Fruit fly (Drosophila melanogaster) whole organism, embryonic: Measurements from ENCODE around the gene CG12948.

Experiments
- C15 ChIP-seq: fragments of 200-800 bp; sonication (Bioruptor generic); IDR thresholded peaks from 3 replicates; pipeline ENCODE4 v1.3.6; 2022; ENCODE audit warnings: missing biosample characterization, missing genetic modification characterization
- CG10274 ChIP-seq: fragments of 200-800 bp; sonication (Bioruptor generic); optimal IDR thresholded peaks from 3 replicates; lab custom pipeline; 2017; ENCODE audit warnings: missing biosample characterization, mild to moderate bottlenecking, missing genetic modification characterization
- CG11504 ChIP-seq: fragments of 200-800 bp; sonication (Bioruptor generic); optimal IDR thresholded peaks from 3 replicates; lab custom pipeline; 2019; ENCODE audit warnings: missing biosample characterization, mild to moderate bottlenecking, missing genetic modification characterization, moderate library complexity
- CG11560 ChIP-seq: fragments of 200-800 bp; sonication (Bioruptor generic); IDR thresholded peaks from 3 replicates; pipeline ENCODE4 v1.3.6; 2022; ENCODE audit warnings: missing biosample characterization, missing genetic modification characterization
- CG12155 ChIP-seq: fragments of 200-800 bp; sonication (Bioruptor generic); optimal IDR thresholded peaks from 3 replicates; lab custom pipeline; 2016; ENCODE audit warnings: missing biosample characterization, missing genetic modification characterization
- CG13894 ChIP-seq: fragments of 200-800 bp; sonication (Bioruptor generic); optimal IDR thresholded peaks from 3 replicates; lab custom pipeline; 2018; ENCODE audit warnings: missing biosample characterization, mild to moderate bottlenecking, missing genetic modification characterization, moderate library complexity
- CG14441 ChIP-seq: fragments of 200-800 bp; sonication (Bioruptor generic); IDR thresholded peaks from 2 replicates; pipeline ENCODE4 v1.3.6; 2022; ENCODE audit warnings: missing biosample characterization, missing genetic modification characterization
- CG15269 ChIP-seq: fragments of 200-800 bp; sonication (Bioruptor generic); optimal IDR thresholded peaks from 2 replicates; lab custom pipeline; 2018; ENCODE audit warnings: missing biosample characterization, mild to moderate bottlenecking, missing genetic modification characterization, moderate library complexity
- CG1602 ChIP-seq: fragments of 200-800 bp; sonication (Bioruptor generic); optimal IDR thresholded peaks from 3 replicates; lab custom pipeline; 2016; ENCODE audit warnings: missing biosample characterization, missing genetic modification characterization
- CG16815 ChIP-seq: fragments of 200-800 bp; sonication (Bioruptor generic); optimal IDR thresholded peaks from 3 replicates; lab custom pipeline; 2017; ENCODE audit warnings: missing biosample characterization, mild to moderate bottlenecking, missing genetic modification characterization
- CG17359 ChIP-seq: fragments of 200-800 bp; sonication (Bioruptor generic); optimal IDR thresholded peaks from 3 replicates; lab custom pipeline; 2018; ENCODE audit warnings: missing biosample characterization, mild to moderate bottlenecking, missing genetic modification characterization, moderate library complexity
- CG17385 ChIP-seq: fragments of 200-800 bp; sonication (Bioruptor generic); optimal IDR thresholded peaks from 3 replicates; lab custom pipeline; 2018; ENCODE audit warnings: missing biosample characterization, mild to moderate bottlenecking, missing genetic modification characterization
- CG2199 ChIP-seq: fragments of 200-800 bp; sonication (Bioruptor generic); IDR thresholded peaks from 3 replicates; pipeline ENCODE4 v1.3.6; 2022; ENCODE audit warnings: missing biosample characterization, missing genetic modification characterization
- CG2712 ChIP-seq: fragments of 200-800 bp; optimal IDR thresholded peaks from 3 replicates; lab custom pipeline; 2019; ENCODE audit warnings: missing biosample characterization, mild to moderate bottlenecking, missing genetic modification characterization, moderate library complexity
- CG2875 ChIP-seq: fragments of 200-800 bp; sonication (Bioruptor generic); optimal IDR thresholded peaks from 2 replicates; lab custom pipeline; 2017; ENCODE audit warnings: missing biosample characterization, mild to moderate bottlenecking, missing genetic modification characterization, missing genetic modification reagents
- CG3726 ChIP-seq: fragments of 200-800 bp; sonication (Bioruptor generic); IDR thresholded peaks from 3 replicates; pipeline ENCODE4, ENCODE4 v1.3.6; 2022; ENCODE audit warnings: missing biosample characterization, missing genetic modification characterization
- CG4707 ChIP-seq: fragments of 200-800 bp; sonication (Bioruptor generic); optimal IDR thresholded peaks from 2 replicates; lab custom pipeline; 2018; ENCODE audit warnings: missing biosample characterization, mild to moderate bottlenecking, missing genetic modification characterization, moderate library complexity
- CG8765 ChIP-seq: fragments of 200-800 bp; sonication (Bioruptor generic); IDR thresholded peaks from 2 replicates; pipeline ENCODE4 v1.3.6; 2022; ENCODE audit warnings: missing biosample characterization, missing genetic modification characterization
- CG9932 ChIP-seq: fragments of 200-800 bp; sonication (Bioruptor generic); IDR thresholded peaks from 2 replicates; pipeline ENCODE4 v1.3.6; 2022; ENCODE audit warnings: missing biosample characterization, missing genetic modification characterization
- D19A ChIP-seq: fragments of 200-800 bp; optimal IDR thresholded peaks from 3 replicates; lab custom pipeline; 2019; ENCODE audit warnings: missing biosample characterization, mild to moderate bottlenecking, missing genetic modification characterization, moderate library complexity
- Dbx ChIP-seq: fragments of 200-800 bp; sonication (Bioruptor generic); IDR thresholded peaks from 3 replicates; pipeline ENCODE4 v1.3.6; 2022; ENCODE audit warnings: missing biosample characterization, missing genetic modification characterization
- Deaf1 ChIP-seq: fragments of 200-800 bp; optimal IDR thresholded peaks from 3 replicates; lab custom pipeline; 2019; ENCODE audit warnings: missing biosample characterization, mild to moderate bottlenecking, missing genetic modification characterization, moderate library complexity
- Dll ChIP-seq: fragments of 200-800 bp; sonication (Bioruptor generic); IDR thresholded peaks from 4 replicates; pipeline ENCODE4 v1.3.6; 2022; ENCODE audit warnings: missing biosample characterization, missing genetic modification characterization; ENCODE audit not compliant: partially characterized antibody
- HLHmδ ChIP-seq: fragments of 200-800 bp; sonication (Bioruptor generic); optimal IDR thresholded peaks from 2 replicates; lab custom pipeline; 2018; ENCODE audit warnings: missing biosample characterization, mild to moderate bottlenecking, missing genetic modification characterization, moderate library complexity
- Jarid2 ChIP-seq: fragments of 200-800 bp; sonication (Bioruptor generic); optimal IDR thresholded peaks from 3 replicates; lab custom pipeline; 2017; ENCODE audit warnings: mild to moderate bottlenecking, missing biosample characterization, missing genetic modification reagents, missing genetic modification characterization
- Max ChIP-seq: fragments of 200-800 bp; sonication (Bioruptor generic); optimal IDR thresholded peaks from 2 replicates; lab custom pipeline; 2016; ENCODE audit warnings: missing biosample characterization, mild to moderate bottlenecking, missing genetic modification characterization
- Nf-YA ChIP-seq: fragments of 200-800 bp; sonication (Bioruptor generic); IDR thresholded peaks from 2 replicates; pipeline ENCODE4 v1.3.6; 2022; ENCODE audit warnings: missing biosample characterization, missing genetic modification characterization
- Ptx1 ChIP-seq: fragments of 200-800 bp; sonication (Bioruptor generic); IDR thresholded peaks from 2 replicates; pipeline ENCODE4 v1.3.6; 2022; ENCODE audit warnings: missing biosample characterization, missing genetic modification characterization
- Ravus ChIP-seq: fragments of 200-800 bp; sonication (Bioruptor generic); IDR thresholded peaks from 2 replicates; pipeline ENCODE4 v1.3.6; 2022; ENCODE audit warnings: missing biosample characterization, missing genetic modification characterization
- Tbp ChIP-seq: fragments of >200 bp; optimal IDR thresholded peaks from 2 replicates; lab custom pipeline; 2018; ENCODE audit warnings: missing biosample characterization, missing genetic modification characterization
- ac ChIP-seq: fragments of 200-800 bp; sonication (Bioruptor generic); optimal IDR thresholded peaks from 3 replicates; lab custom pipeline; 2017; ENCODE audit warnings: missing biosample characterization, mild to moderate bottlenecking, missing genetic modification characterization
- az2 ChIP-seq: fragments of 200-800 bp; sonication (Bioruptor generic); optimal IDR thresholded peaks from 3 replicates; lab custom pipeline; 2016; ENCODE audit warnings: missing biosample characterization, missing genetic modification characterization
- bcd ChIP-seq: fragments of 200-800 bp; sonication (Bioruptor generic); optimal IDR thresholded peaks from 2 replicates; lab custom pipeline; 2017; ENCODE audit warnings: missing biosample characterization, mild to moderate bottlenecking, missing genetic modification characterization
- br ChIP-seq: fragments of >200 bp; optimal IDR thresholded peaks from 2 replicates; lab custom pipeline; 2017
- ci ChIP-seq: fragments of 200-800 bp; sonication (Bioruptor generic); IDR thresholded peaks from 3 replicates; pipeline ENCODE4 v1.3.6; 2022; ENCODE audit warnings: missing biosample characterization, missing genetic modification characterization
- da ChIP-seq: fragments of 200-800 bp; sonication (Bioruptor generic); optimal IDR thresholded peaks from 2 replicates; lab custom pipeline; 2016; ENCODE audit warnings: missing biosample characterization, missing genetic modification characterization
- danr ChIP-seq: fragments of 200-800 bp; sonication (Bioruptor generic); IDR thresholded peaks from 2 replicates; pipeline ENCODE4 v1.3.6; 2022; ENCODE audit warnings: missing biosample characterization, missing genetic modification characterization
- gfzf ChIP-seq: fragments of 200-800 bp; sonication (Bioruptor generic); optimal IDR thresholded peaks from 2 replicates; lab custom pipeline; 2016; ENCODE audit warnings: missing biosample characterization, mild to moderate bottlenecking, missing genetic modification characterization, moderate library complexity
- gt ChIP-seq: fragments of 200-800 bp; sonication (Bioruptor generic); IDR thresholded peaks from 2 replicates; pipeline ENCODE4 v1.3.6; 2022; ENCODE audit warnings: missing biosample characterization, missing genetic modification characterization
- lbe ChIP-seq: fragments of 200-800 bp; sonication (Bioruptor generic); optimal IDR thresholded peaks from 2 replicates; lab custom pipeline; 2016; ENCODE audit warnings: missing biosample characterization, mild to moderate bottlenecking, missing genetic modification characterization
- lmd ChIP-seq: fragments of 200-800 bp; sonication (Bioruptor generic); IDR thresholded peaks from 2 replicates; pipeline ENCODE4 v1.3.6; 2022; ENCODE audit warnings: missing biosample characterization, missing genetic modification characterization
- mam ChIP-seq: fragments of 200-800 bp; sonication (Bioruptor generic); optimal IDR thresholded peaks from 3 replicates; lab custom pipeline; 2016; ENCODE audit warnings: missing biosample characterization, missing genetic modification characterization
- nmo ChIP-seq: fragments of 200-800 bp; sonication (Bioruptor generic); optimal IDR thresholded peaks from 2 replicates; lab custom pipeline; 2018; ENCODE audit warnings: missing biosample characterization, mild to moderate bottlenecking, missing genetic modification characterization, moderate library complexity
- p53 ChIP-seq: fragments of 200-800 bp; sonication (Bioruptor generic); optimal IDR thresholded peaks from 2 replicates; lab custom pipeline; 2016; ENCODE audit warnings: missing biosample characterization, missing genetic modification characterization
- rib ChIP-seq: fragments of 200-800 bp; sonication (Bioruptor generic); IDR thresholded peaks from 2 replicates; pipeline ENCODE4 v1.3.6; 2022; ENCODE audit warnings: missing biosample characterization, missing genetic modification characterization
- shn ChIP-seq: fragments of 200-800 bp; sonication (Bioruptor generic); optimal IDR thresholded peaks from 3 replicates; lab custom pipeline; 2016; ENCODE audit warnings: missing biosample characterization, missing genetic modification characterization
- sisA ChIP-seq: fragments of 200-800 bp; sonication (Bioruptor generic); IDR thresholded peaks from 2 replicates; pipeline ENCODE4 v1.3.6; 2022; ENCODE audit warnings: missing biosample characterization, missing genetic modification characterization
- slou ChIP-seq: fragments of 200-800 bp; sonication (Bioruptor generic); optimal IDR thresholded peaks from 3 replicates; lab custom pipeline; 2016; ENCODE audit warnings: missing biosample characterization, missing genetic modification characterization
- tio ChIP-seq: fragments of 200-800 bp; sonication (Bioruptor generic); optimal IDR thresholded peaks from 2 replicates; lab custom pipeline; 2017; ENCODE audit warnings: missing biosample characterization, missing genetic modification characterization, inconsistent platforms
- tna ChIP-seq: fragments of 200-800 bp; sonication (Bioruptor generic); IDR thresholded peaks from 2 replicates; pipeline ENCODE4 v1.3.6; 2022; ENCODE audit warnings: missing biosample characterization, missing genetic modification characterization; ENCODE audit not compliant: partially characterized antibody
- unpg ChIP-seq: fragments of 200-800 bp; sonication (Bioruptor generic); optimal IDR thresholded peaks from 3 replicates; lab custom pipeline; 2018; ENCODE audit warnings: missing biosample characterization, mild to moderate bottlenecking, missing genetic modification characterization, moderate library complexity
- z ChIP-seq: fragments of 200-800 bp; sonication (Bioruptor generic); IDR thresholded peaks from 3 replicates; pipeline ENCODE4 v1.3.6; 2022; ENCODE audit warnings: missing biosample characterization, missing genetic modification characterization

The CG12948 gene

dm6 chr3R:9705008-9705628 lies 42.4 kb downstream of the CG12948 start, which contains the start of gene Unc-115a (continued):
- no peak for TF ChIP-seq unpg (GFP tag; lab: Kevin White, UChicago)
- no peak for TF ChIP-seq CG14441
- TF ChIP-seq D19A = peak; percentile 14
- peak; percentile 57 for TF ChIP-seq CG17359
- no peak for TF ChIP-seq lmd
- peak; percentile 63 for TF ChIP-seq nmo
- TF ChIP-seq rib (GFP tag; lab: Robert Waterston, UW) = no peak
- TF ChIP-seq CG8765 (GFP tag; lab: Robert Waterston, UW) = no peak
- no peak for TF ChIP-seq tna (GFP tag; lab: Robert Waterston, UW)
- peak; percentile 29 for TF ChIP-seq bcd (GFP tag; lab: Kevin White, UChicago)
- TF ChIP-seq CG1602 = no peak
- TF ChIP-seq gt (GFP tag; lab: Robert Waterston, UW) = no peak
- TF ChIP-seq shn = peak; percentile 20
- peak; percentile 46 for TF ChIP-seq HLHmδ
- no peak for TF ChIP-seq CG3726 (GFP tag; lab: Robert Waterston, UW)
- TF ChIP-seq danr = no peak
- TF ChIP-seq CG17385 (GFP tag; lab: Kevin White, UChicago) = no peak
- TF ChIP-seq CG2712 (tag; lab: Kevin White, UChicago) = peak; percentile 73
- TF ChIP-seq CG4707 (GFP tag; lab: Kevin White, UChicago) = no peak
- TF ChIP-seq Nf-YA (GFP tag; lab: Robert Waterston, UW) = no peak
- TF ChIP-seq Ptx1 (GFP tag; lab: Robert Waterston, UW) = no peak
- TF ChIP-seq CG11560 (tag; lab: Robert Waterston, UW) = no peak
- TF ChIP-seq ac (GFP tag; lab: Kevin White, UChicago) = no peak
- TF ChIP-seq Jarid2 (GFP tag; lab: Kevin White, UChicago) = peak; percentile 97
- no peak for TF ChIP-seq z (GFP tag; lab: Robert Waterston, UW)
- TF ChIP-seq Max (GFP tag; lab: Kevin White, UChicago) = peak; percentile 41
- no peak for TF ChIP-seq ci (GFP tag; lab: Robert Waterston, UW)
- no peak for TF ChIP-seq br
- no peak for TF ChIP-seq p53
- no peak for TF ChIP-seq CG13894 (tag; lab: Kevin White, UChicago)
- no peak for TF ChIP-seq tio (GFP tag; lab: Kevin White, UChicago)
- TF ChIP-seq slou (GFP tag; lab: Kevin White, UChicago) = peak; percentile 3
- no peak for TF ChIP-seq Dbx (GFP tag; lab: Robert Waterston, UW)
- no peak for TF ChIP-seq CG2199 (GFP tag; lab: Robert Waterston, UW)
- TF ChIP-seq C15 (GFP tag; lab: Robert Waterston, UW) = no peak
- TF ChIP-seq CG10274 (GFP tag; lab: Kevin White, UChicago) = no peak
- TF ChIP-seq mam = peak; percentile 37
- TF ChIP-seq CG2875 (GFP tag; lab: Kevin White, UChicago) = peak; percentile 27
- TF ChIP-seq da (GFP tag; lab: Kevin White, UChicago) = peak; percentile 32
- TF ChIP-seq CG12155 (GFP tag; lab: Kevin White, UChicago) = peak; percentile 35
- TF ChIP-seq CG15269 (tag; lab: Kevin White, UChicago) = no peak
- TF ChIP-seq az2 = no peak
- TF ChIP-seq lbe (GFP tag; lab: Kevin White, UChicago) = peak; percentile 30
- no peak for TF ChIP-seq sisA (GFP tag; lab: Robert Waterston, UW)
- TF ChIP-seq CG16815 (GFP tag; lab: Kevin White, UChicago) = no peak
- TF ChIP-seq Deaf1 (tag; lab: Kevin White, UChicago) = peak; percentile 96
- peak; percentile 98 for TF ChIP-seq gfzf (GFP tag; lab: Kevin White, UChicago)
- TF ChIP-seq Tbp (GFP tag; lab: Kevin White, UChicago) = no peak
- TF ChIP-seq CG11504 (tag; lab: Kevin White, UChicago) = no peak
- no peak for TF ChIP-seq Ravus (GFP tag; lab: Robert Waterston, UW)
- no peak for TF ChIP-seq CG9932 (GFP tag; lab: Robert Waterston, UW)
- no peak for TF ChIP-seq Dll (GFP tag; lab: Robert Waterston, UW)
